Fruit fly (Drosophila melanogaster) Kc167 (cell line): ENCODE results near the gene Nep1.

Source experiments
- Myc ChIP-seq: fragments of >200 bp; optimal IDR thresholded peaks from 2 replicates; lab custom pipeline; 2017; ENCODE audit warnings: missing external identifiers
- Sin3A ChIP-seq: fragments of >200 bp; optimal IDR thresholded peaks from 2 replicates; lab custom pipeline; 2018; ENCODE audit warnings: missing external identifiers
- insv ChIP-seq: fragments of >200 bp; optimal IDR thresholded peaks from 3 replicates; lab custom pipeline; 2018; ENCODE audit warnings: missing external identifiers
- psq ChIP-seq: fragments of >200 bp; optimal IDR thresholded peaks from 2 replicates; lab custom pipeline; 2017; ENCODE audit warnings: missing external identifiers
- ttk ChIP-seq: sonication (Bioruptor generic); optimal IDR thresholded peaks from 2 replicates; lab custom pipeline; 2017; ENCODE audit warnings: missing external identifiers

DNA sequence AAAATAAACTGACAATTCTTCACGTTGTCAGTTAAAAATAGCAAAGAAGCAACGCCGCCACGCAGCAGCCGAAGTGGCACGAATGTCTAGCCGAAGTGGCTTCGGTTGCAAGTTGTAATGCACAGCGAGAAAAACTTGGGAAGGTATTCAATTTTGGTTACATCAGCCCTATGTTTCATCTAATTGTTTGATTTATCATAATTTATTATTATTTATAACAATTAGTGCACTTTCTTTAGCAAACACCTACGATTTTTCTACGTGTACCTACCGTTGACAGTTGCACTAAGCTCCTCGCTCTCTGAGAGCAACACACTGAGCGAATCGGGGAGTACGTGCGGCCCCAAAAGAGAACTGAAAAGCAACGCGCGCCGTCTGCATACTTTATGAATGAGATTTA, 16.2 kb upstream of the Nep1 start, which contains the start of gene Tsp5D:
- TF ChIP-seq ttk (lab: Kevin White, UChicago): no peak
- TF ChIP-seq insv (lab: Kevin White, UChicago): no peak
- no peak for TF ChIP-seq Sin3A (lab: Kevin White, UChicago)
- TF ChIP-seq psq (lab: Kevin White, UChicago): no peak
- TF ChIP-seq Myc (lab: Kevin White, UChicago): no peak
